Worm (Caenorhabditis elegans): ENCODE measurements around the gene T22G5.3.

ce11 chrV:13843147-13843546, 37.6 kb upstream of the T22G5.3 start, which contains the start of gene srx-130:
- TF ChIP-seq ama-1 (optimal IDR thresholded peaks at IDR 0.05) (no peak), flt-1 (GFP tag; IDR thresholded peaks at IDR 0.05) (no peak), sea-1 (GFP tag; conservative IDR thresholded peaks at IDR 0.05) (no peak), tbx-11 (GFP tag; IDR thresholded peaks at IDR 0.05) (no peak), scrt-1 (GFP tag; IDR thresholded peaks at IDR 0.05) (no peak), tra-4 (tag; optimal IDR thresholded peaks at IDR 0.05) (no peak), aly-1 (tag; optimal IDR thresholded peaks at IDR 0.05) (no peak), hmbx-1 (tag; optimal IDR thresholded peaks at IDR 0.05) (no peak), pes-1 (GFP tag; IDR thresholded peaks at IDR 0.05) (no peak), ceh-13 (GFP tag; optimal IDR thresholded peaks at IDR 0.05) (no peak), ceh-36 (tag; optimal IDR thresholded peaks at IDR 0.05) (no peak)
